Fruit fly (Drosophila melanogaster) whole organism, embryonic: ENCODE data around the gene CG18171.

ENCODE experiments used
- CG10366 ChIP-seq: fragments of 200-800 bp; sonication (Bioruptor generic); IDR thresholded peaks from 2 replicates; pipeline ENCODE4 v1.3.6; 2022; ENCODE audit warnings: missing biosample characterization, missing genetic modification characterization
- CG10654 ChIP-seq: fragments of 200-800 bp; sonication (Bioruptor generic); optimal IDR thresholded peaks from 2 replicates; lab custom pipeline; 2016; ENCODE audit warnings: missing biosample characterization, missing genetic modification characterization
- CG11695 ChIP-seq: fragments of 200-800 bp; sonication (Bioruptor generic); IDR thresholded peaks from 3 replicates; pipeline ENCODE4 v1.3.6; 2022; ENCODE audit warnings: missing biosample characterization, missing genetic modification characterization
- CG12744 ChIP-seq: fragments of 200-800 bp; sonication (Bioruptor generic); optimal IDR thresholded peaks from 2 replicates; lab custom pipeline; 2016; ENCODE audit warnings: missing biosample characterization, missing genetic modification characterization
- CG13287 ChIP-seq: fragments of 200-800 bp; sonication (Bioruptor generic); IDR thresholded peaks from 2 replicates; pipeline ENCODE4 v1.3.6; 2022; ENCODE audit warnings: missing biosample characterization, missing genetic modification characterization; ENCODE audit not compliant: partially characterized antibody
- CG14860 ChIP-seq: fragments of 200-800 bp; sonication (Bioruptor generic); IDR thresholded peaks from 3 replicates; pipeline ENCODE4 v1.3.6; 2022; ENCODE audit warnings: missing biosample characterization, missing genetic modification characterization; ENCODE audit not compliant: partially characterized antibody
- CG15073 ChIP-seq: fragments of 200-800 bp; sonication (Bioruptor generic); optimal IDR thresholded peaks from 2 replicates; lab custom pipeline; 2016; ENCODE audit warnings: missing biosample characterization, missing genetic modification characterization
- CG15601 ChIP-seq: fragments of 200-800 bp; sonication (Bioruptor generic); optimal IDR thresholded peaks from 3 replicates; lab custom pipeline; 2019; ENCODE audit warnings: missing biosample characterization, mild to moderate bottlenecking, missing genetic modification characterization, moderate library complexity
- CG17359 ChIP-seq: fragments of 200-800 bp; sonication (Bioruptor generic); optimal IDR thresholded peaks from 3 replicates; lab custom pipeline; 2018; ENCODE audit warnings: missing biosample characterization, mild to moderate bottlenecking, missing genetic modification characterization, moderate library complexity
- CG1792 ChIP-seq: fragments of 200-800 bp; sonication (Bioruptor generic); optimal IDR thresholded peaks from 2 replicates; lab custom pipeline; 2016; ENCODE audit warnings: missing biosample characterization, missing genetic modification characterization
- CG18011 ChIP-seq: fragments of 200-800 bp; sonication (Bioruptor generic); optimal IDR thresholded peaks from 2 replicates; lab custom pipeline; 2017; ENCODE audit warnings: missing biosample characterization, missing genetic modification characterization, mild to moderate bottlenecking, moderate library complexity, missing genotype
- CG2199 ChIP-seq: fragments of 200-800 bp; sonication (Bioruptor generic); IDR thresholded peaks from 3 replicates; pipeline ENCODE4 v1.3.6; 2022; ENCODE audit warnings: missing biosample characterization, missing genetic modification characterization
- CG2712 ChIP-seq: fragments of 200-800 bp; optimal IDR thresholded peaks from 3 replicates; lab custom pipeline; 2019; ENCODE audit warnings: missing biosample characterization, mild to moderate bottlenecking, missing genetic modification characterization, moderate library complexity
- CG4282 ChIP-seq: fragments of 200-800 bp; sonication (Bioruptor generic); optimal IDR thresholded peaks from 2 replicates; lab custom pipeline; 2016; ENCODE audit warnings: missing biosample characterization, missing genetic modification characterization
- CG5245 ChIP-seq: fragments of 200-800 bp; sonication (Bioruptor generic); optimal IDR thresholded peaks from 3 replicates; lab custom pipeline; 2016; ENCODE audit warnings: missing biosample characterization, missing genetic modification characterization
- CG7963 ChIP-seq: fragments of 200-800 bp; sonication (Bioruptor generic); IDR thresholded peaks from 3 replicates; pipeline ENCODE4 v1.3.6; 2022; ENCODE audit warnings: missing biosample characterization, missing genetic modification characterization; ENCODE audit not compliant: partially characterized antibody
- CG9437 ChIP-seq: fragments of 200-800 bp; sonication (Bioruptor generic); optimal IDR thresholded peaks from 2 replicates; lab custom pipeline; 2018; ENCODE audit warnings: missing biosample characterization, mild to moderate bottlenecking, missing genetic modification characterization
- CkIIα-i1 ChIP-seq: fragments of 200-800 bp; sonication (Bioruptor generic); IDR thresholded peaks from 2 replicates; pipeline ENCODE4 v1.3.6; 2022; ENCODE audit warnings: missing biosample characterization, missing genetic modification characterization
- Drgx ChIP-seq: fragments of 200-800 bp; sonication (Bioruptor generic); IDR thresholded peaks from 2 replicates; pipeline ENCODE4 v1.3.6; 2022; ENCODE audit warnings: missing biosample characterization, missing genetic modification characterization
- E2f2 ChIP-seq: fragments of 200-800 bp; sonication (Bioruptor generic); IDR thresholded peaks from 2 replicates; pipeline ENCODE4 v1.3.6; 2022; ENCODE audit warnings: missing biosample characterization, missing genetic modification characterization
- GATAe ChIP-seq: fragments of 200-800 bp; sonication (Bioruptor generic); conservative IDR thresholded peaks from 2 replicates; pipeline ENCODE4 v1.3.6; 2022; ENCODE audit warnings: missing biosample characterization, missing genetic modification characterization
- H15 ChIP-seq: fragments of 200-800 bp; sonication (Bioruptor generic); IDR thresholded peaks from 3 replicates; pipeline ENCODE4 v1.3.6; 2022; ENCODE audit warnings: missing biosample characterization, missing genetic modification characterization
- Med ChIP-seq: fragments of 200-800 bp; sonication (Bioruptor generic); peaks from one replicate; lab custom pipeline; 2016; ENCODE audit warnings: missing biosample characterization, missing genetic modification characterization, mild to moderate bottlenecking, inconsistent platforms, moderate library complexity
- Scr ChIP-seq: fragments of 200-800 bp; sonication (Bioruptor generic); IDR thresholded peaks from 2 replicates; pipeline ENCODE4 v1.3.6; 2022; ENCODE audit warnings: missing biosample characterization, missing genetic modification characterization; ENCODE audit not compliant: partially characterized antibody
- Taf1 ChIP-seq: fragments of 200-800 bp; sonication (Bioruptor generic); IDR thresholded peaks from 2 replicates; pipeline ENCODE4 v1.3.6; 2022; ENCODE audit warnings: missing biosample characterization, missing genetic modification characterization
- Usf ChIP-seq: fragments of 200-800 bp; sonication (Bioruptor generic); optimal IDR thresholded peaks from 2 replicates; lab custom pipeline; 2017; ENCODE audit warnings: missing genotype, missing biosample characterization, missing genetic modification characterization
- br ChIP-seq: fragments of >200 bp; optimal IDR thresholded peaks from 2 replicates; lab custom pipeline; 2017
- chn ChIP-seq: fragments of 200-800 bp; sonication (Bioruptor generic); optimal IDR thresholded peaks from 2 replicates; lab custom pipeline; 2016; ENCODE audit warnings: missing biosample characterization, missing genetic modification characterization
- corto ChIP-seq: fragments of 200-800 bp; sonication (Bioruptor generic); optimal IDR thresholded peaks from 2 replicates; lab custom pipeline; 2016; ENCODE audit warnings: missing biosample characterization, mild to moderate bottlenecking, missing genetic modification characterization, moderate library complexity
- croc ChIP-seq: fragments of 200-800 bp; sonication (Bioruptor generic); conservative IDR thresholded peaks from 3 replicates; pipeline ENCODE4 v1.3.6; 2022; ENCODE audit warnings: missing biosample characterization, missing genetic modification characterization
- disco-r ChIP-seq: fragments of 200-800 bp; sonication (Bioruptor generic); optimal IDR thresholded peaks from 2 replicates; lab custom pipeline; 2016; ENCODE audit warnings: missing biosample characterization, missing genetic modification characterization
- en ChIP-seq: fragments of 200-800 bp; sonication (Bioruptor generic); optimal IDR thresholded peaks from 2 replicates; lab custom pipeline; 2016; ENCODE audit warnings: missing biosample characterization, missing genetic modification characterization
- eve ChIP-seq, 2 experiments: fragments of >200 bp; optimal IDR thresholded peaks; 2 replicates each; lab custom pipeline; 2017; ENCODE audit warnings: missing biosample characterization in 2 of 2, missing genetic modification characterization in 2 of 2
- gsb ChIP-seq: fragments of 200-800 bp; sonication (Bioruptor generic); IDR thresholded peaks from 2 replicates; pipeline ENCODE4 v1.3.6; 2022; ENCODE audit warnings: missing biosample characterization, missing genetic modification characterization
- gsb-n ChIP-seq: fragments of 200-800 bp; sonication (Bioruptor generic); optimal IDR thresholded peaks from 3 replicates; lab custom pipeline; 2018; ENCODE audit warnings: missing biosample characterization, mild to moderate bottlenecking, missing genetic modification characterization
- hb ChIP-seq: fragments of 200-800 bp; sonication (Bioruptor generic); IDR thresholded peaks from 3 replicates; pipeline ENCODE4 v1.3.6; 2022; ENCODE audit warnings: missing biosample characterization, missing genetic modification characterization; ENCODE audit not compliant: partially characterized antibody
- hbn ChIP-seq: fragments of 200-800 bp; sonication (Bioruptor generic); IDR thresholded peaks from 2 replicates; pipeline ENCODE4 v1.3.6; 2022; ENCODE audit warnings: missing biosample characterization, missing genetic modification characterization; ENCODE audit not compliant: partially characterized antibody
- knrl ChIP-seq: fragments of 200-800 bp; sonication (Bioruptor generic); IDR thresholded peaks from 3 replicates; pipeline ENCODE4 v1.3.6; 2022; ENCODE audit warnings: missing biosample characterization, missing genetic modification characterization; ENCODE audit not compliant: partially characterized antibody
- lov ChIP-seq, 2 experiments: fragments of 200-800 bp in 1 of 2; fragments of >200 bp in 1 of 2; sonication (Bioruptor generic) in 1 of 2; IDR thresholded peaks in 1 of 2; optimal IDR thresholded peaks in 1 of 2; 2 replicates in 1 of 2; 3 replicates in 1 of 2; pipeline versions ENCODE4 v1.3.6 to Lab custom; 2017 to 2022; ENCODE audit warnings: missing biosample characterization in 1 of 2, missing genetic modification characterization in 1 of 2
- nom ChIP-seq: fragments of 200-800 bp; sonication (Bioruptor generic); optimal IDR thresholded peaks from 2 replicates; lab custom pipeline; 2017; ENCODE audit warnings: missing biosample characterization, missing genetic modification characterization, mild to moderate bottlenecking, moderate library complexity, missing genetic modification reagents
- pan ChIP-seq, 4 experiments: fragments of >200 bp in 3 of 4; fragments of 200-800 bp in 1 of 4; sonication (Bioruptor generic) in 1 of 4; optimal IDR thresholded peaks in 3 of 4; IDR thresholded peaks in 1 of 4; 2 replicates each; pipeline versions ENCODE4 v1.3.6 to Lab custom; 2017 to 2022; ENCODE audit warnings: missing biosample characterization in 2 of 4, missing genetic modification characterization in 2 of 4, mixed read lengths in 1 of 4
- sim ChIP-seq: fragments of 200-800 bp; sonication (Bioruptor generic); IDR thresholded peaks from 2 replicates; pipeline ENCODE4 v1.3.6; 2022; ENCODE audit warnings: missing biosample characterization, missing genetic modification characterization
- sisA ChIP-seq: fragments of 200-800 bp; sonication (Bioruptor generic); IDR thresholded peaks from 2 replicates; pipeline ENCODE4 v1.3.6; 2022; ENCODE audit warnings: missing biosample characterization, missing genetic modification characterization
- slbo ChIP-seq: fragments of 200-800 bp; sonication (Bioruptor generic); IDR thresholded peaks from 2 replicates; pipeline ENCODE4 v1.3.6; 2022; ENCODE audit warnings: missing biosample characterization, missing genetic modification characterization
- sob ChIP-seq: fragments of 200-800 bp; sonication (Bioruptor generic); IDR thresholded peaks from 2 replicates; pipeline ENCODE4 v1.3.6; 2022; ENCODE audit warnings: missing biosample characterization, missing genetic modification characterization
- ssp ChIP-seq: fragments of 200-800 bp; sonication (Bioruptor generic); IDR thresholded peaks from 2 replicates; pipeline ENCODE4 v1.3.6; 2022; ENCODE audit warnings: missing biosample characterization, missing genetic modification characterization
- tgo ChIP-seq: fragments of 200-800 bp; sonication (Bioruptor generic); IDR thresholded peaks from 3 replicates; pipeline ENCODE4 v1.3.6; 2022; ENCODE audit warnings: missing biosample characterization, missing genetic modification characterization
- twi ChIP-seq: fragments of 200-800 bp; optimal IDR thresholded peaks from 2 replicates; lab custom pipeline; 2019; ENCODE audit warnings: missing biosample characterization, mild to moderate bottlenecking, missing genetic modification characterization, moderate library complexity
- unc-4 ChIP-seq: fragments of 200-800 bp; sonication (Bioruptor generic); IDR thresholded peaks from 2 replicates; pipeline ENCODE4 v1.3.6; 2022; ENCODE audit warnings: missing biosample characterization, missing genetic modification characterization; ENCODE audit not compliant: partially characterized antibody
- wdn ChIP-seq: fragments of 200-800 bp; sonication (Bioruptor generic); IDR thresholded peaks from 2 replicates; pipeline ENCODE4 v1.3.6; 2022; ENCODE audit warnings: missing biosample characterization, missing genetic modification characterization
- zen ChIP-seq: fragments of 200-800 bp; sonication (Bioruptor generic); optimal IDR thresholded peaks from 3 replicates; lab custom pipeline; 2018; ENCODE audit warnings: missing biosample characterization, mild to moderate bottlenecking, missing genetic modification characterization, moderate library complexity

CG18171 gene

dm6 chr3L:1683091-1683490 lies 39.9 kb downstream of the CG18171 start:
- no peak for TF ChIP-seq Med (GFP tag; lab: Kevin White, UChicago)
- peak; percentile 46 for TF ChIP-seq sisA
- TF ChIP-seq br (lab: Kevin White, UChicago) = no peak
- TF ChIP-seq E2f2 = no peak
- 0 out of 3 replicates have a peak, but pooled peaks have one; percentile 26 for TF ChIP-seq H15 (GFP tag; lab: Robert Waterston, UW)
- no peak for TF ChIP-seq CG13287 (GFP tag; lab: Robert Waterston, UW)
- TF ChIP-seq sob (GFP tag; lab: Robert Waterston, UW) = peak; percentile 24; the same call in 1 of the 2 replicates
- no peak for TF ChIP-seq Taf1 (GFP tag; lab: Robert Waterston, UW)
- TF ChIP-seq gsb-n = no peak
- peak; percentile 17; the same call in 1 of the 2 replicates for TF ChIP-seq ssp (GFP tag; lab: Robert Waterston, UW)
- peak; percentile 52 for TF ChIP-seq Drgx (GFP tag; lab: Robert Waterston, UW)
- TF ChIP-seq CG7963 (GFP tag; lab: Robert Waterston, UW) = no peak
- TF ChIP-seq en (GFP tag; lab: Kevin White, UChicago) = no peak
- no peak for TF ChIP-seq CG18011 (GFP tag; lab: Kevin White, UChicago)
- TF ChIP-seq croc = no peak
- no peak for TF ChIP-seq CG14860 (GFP tag; lab: Robert Waterston, UW)
- no peak for TF ChIP-seq chn
- no peak for TF ChIP-seq pan (optimal IDR thresholded peaks at IDR 0.05; lab: Kevin White, UChicago)
- TF ChIP-seq pan (GFP tag; optimal IDR thresholded peaks at IDR 0.05 in 1 of 2, IDR thresholded peaks at IDR 0.05 in 1 of 2) = peak in 1 of 2 experiments; percentile 27
- no peak for TF ChIP-seq disco-r (GFP tag; lab: Kevin White, UChicago)
- TF ChIP-seq Scr (GFP tag; lab: Robert Waterston, UW) = no peak
- TF ChIP-seq sim = no peak
- TF ChIP-seq CG2712 (tag; lab: Kevin White, UChicago) = no peak
- no peak for TF ChIP-seq CG5245
- TF ChIP-seq CG1792 (GFP tag; lab: Kevin White, UChicago) = no peak
- TF ChIP-seq CG2199 (GFP tag; lab: Robert Waterston, UW) = no peak
- TF ChIP-seq knrl (GFP tag; lab: Robert Waterston, UW) = no peak
- no peak for TF ChIP-seq tgo
- TF ChIP-seq gsb = no peak
- TF ChIP-seq CG10654 (GFP tag; lab: Kevin White, UChicago) = no peak
- TF ChIP-seq corto = peak; percentile 18
- TF ChIP-seq eve (GFP tag; optimal IDR thresholded peaks at IDR 0.05; lab: Kevin White, UChicago) = no peak
- TF ChIP-seq CG15073 (GFP tag; lab: Kevin White, UChicago) = no peak
- no peak for TF ChIP-seq CkIIα-i1 (GFP tag; lab: Robert Waterston, UW)
- no peak for TF ChIP-seq Usf (GFP tag; lab: Kevin White, UChicago)
- no peak for TF ChIP-seq twi
- no peak for TF ChIP-seq wdn (GFP tag; lab: Robert Waterston, UW)
- no peak for TF ChIP-seq CG15601 (tag; lab: Kevin White, UChicago)
- no peak for TF ChIP-seq hb (GFP tag; lab: Robert Waterston, UW)
- TF ChIP-seq nom (GFP tag; lab: Kevin White, UChicago) = peak; percentile 41
- TF ChIP-seq slbo (GFP tag; lab: Robert Waterston, UW) = peak; percentile 36; the same call in 1 of the 2 replicates
- no peak for TF ChIP-seq CG9437 (GFP tag; lab: Kevin White, UChicago)
- no peak for TF ChIP-seq CG12744 (GFP tag; lab: Kevin White, UChicago)
- TF ChIP-seq CG11695 (GFP tag; lab: Robert Waterston, UW) = no peak
- TF ChIP-seq CG10366 (GFP tag; lab: Robert Waterston, UW) = no peak
- no peak for TF ChIP-seq lov (optimal IDR thresholded peaks at IDR 0.05; lab: Kevin White, UChicago)
- TF ChIP-seq lov (GFP tag; IDR thresholded peaks at IDR 0.05; lab: Robert Waterston, UW) = no peak
- TF ChIP-seq unc-4 (GFP tag; lab: Robert Waterston, UW) = no peak
- TF ChIP-seq GATAe = no peak
- TF ChIP-seq CG4282 = no peak
- TF ChIP-seq CG17359 (tag; lab: Kevin White, UChicago) = no peak
- no peak for TF ChIP-seq zen
- TF ChIP-seq hbn (GFP tag; lab: Robert Waterston, UW) = no peak
